Worm (Caenorhabditis elegans) whole organism, L4/young adult: ENCODE results near the gene F43E12.1.

Experiments
- W03F9.2 ChIP-seq: fragments of 150-350 bp; optimal IDR thresholded peaks from 2 replicates; lab custom pipeline; 2014; ENCODE audit warnings: missing biosample characterization, missing genetic modification characterization
- dao-5 ChIP-seq: sonication (generic microtip); optimal IDR thresholded peaks from 2 replicates; lab custom pipeline; 2016; ENCODE audit warnings: missing genotype, missing genetic modification characterization, moderate library complexity, missing compliant biosample characterization
- him-1 ChIP-seq: sonication (generic microtip); optimal IDR thresholded peaks from 2 replicates; lab custom pipeline; 2016; ENCODE audit warnings: missing genotype, missing genetic modification reagents, missing genetic modification characterization, missing compliant biosample characterization

The F43E12.1 gene

ce11 chrX:7210467-7211107 is 33.1 kb downstream of the F43E12.1 start:
- TF ChIP-seq him-1, result no peak
- no peak for TF ChIP-seq dao-5 (tag; lab: Kevin White, UChicago)
- TF ChIP-seq W03F9.2 (tag; lab: Kevin White, UChicago), result no peak

- no peak for TF ChIP-seq him-1
- no peak for TF ChIP-seq dao-5 (tag; lab: Kevin White, UChicago)
- no peak for TF ChIP-seq W03F9.2 (tag; lab: Kevin White, UChicago)
These were observed 34.0 kb downstream of the F43E12.1 start, which contains the start of gene spp-22 for ce11 chrX:7211405-7211804. Gene spp-22 (plus strand): TSS chrX:7211705.

ce11 chrX:7217704-7218479 is 40.5 kb downstream of the F43E12.1 start, which contains the start of gene syd-9:
Gene syd-9 (plus strand): TSS chrX:7218097.
- TF ChIP-seq dao-5 (tag; lab: Kevin White, UChicago), result no peak
- TF ChIP-seq him-1, result no peak
- no peak for TF ChIP-seq W03F9.2 (tag; lab: Kevin White, UChicago)

ce11 chrX:7220209-7220608 is 42.8 kb downstream of the F43E12.1 start:
- TF ChIP-seq dao-5 (tag; lab: Kevin White, UChicago), result no peak
- TF ChIP-seq W03F9.2 (tag; lab: Kevin White, UChicago), result no peak
- TF ChIP-seq him-1, result no peak

- no peak for TF ChIP-seq dao-5 (tag; lab: Kevin White, UChicago)
- no peak for TF ChIP-seq W03F9.2 (tag; lab: Kevin White, UChicago)
- peak; percentile 49 for TF ChIP-seq him-1
These were observed 44.9 kb downstream of the F43E12.1 start for ce11 chrX:7222383-7222782.

ce11 chrX:7224510-7224909 is 47.1 kb downstream of the F43E12.1 start:
- TF ChIP-seq W03F9.2 (tag; lab: Kevin White, UChicago) (no peak), him-1 (peak; percentile 7)

- TF ChIP-seq W03F9.2 (tag; lab: Kevin White, UChicago) (no peak), him-1 (no peak), dao-5 (tag; lab: Kevin White, UChicago) (no peak)
These were observed 47.6 kb downstream of the F43E12.1 start for ce11 chrX:7225028-7225427.
